Worm (Caenorhabditis elegans): ENCODE data around the gene cwp-4.

The cwp-4 gene

DNA sequence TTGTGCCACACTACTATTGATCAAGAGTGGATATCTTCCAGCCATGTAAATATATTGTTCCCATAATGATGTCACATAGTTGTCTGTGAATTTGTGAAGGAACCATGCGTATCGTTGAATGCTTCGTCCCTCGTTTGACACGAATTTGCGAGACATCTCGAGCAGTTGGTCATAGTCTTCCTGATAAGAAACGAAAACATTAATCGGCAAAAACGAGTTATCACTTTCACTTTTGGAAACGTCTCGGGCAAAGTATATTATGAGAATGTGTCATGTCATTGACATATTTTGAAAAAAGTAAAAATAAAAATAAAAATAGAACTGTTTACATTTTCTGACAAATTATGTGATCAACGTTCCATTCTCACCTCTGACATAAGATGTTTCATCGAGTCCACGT, 27.0 kb upstream of the cwp-4 start (continued):
- TF ChIP-seq Y48G9A.11 (GFP tag; IDR thresholded peaks at IDR 0.05) (no peak), mxl-2 (GFP tag; conservative IDR thresholded peaks at IDR 0.05) (no peak), attf-4 (tag; optimal IDR thresholded peaks at IDR 0.05) (no peak), mxl-3 (GFP tag; optimal IDR thresholded peaks at IDR 0.05) (peak; percentile 12), zfp-2 (tag; optimal IDR thresholded peaks at IDR 0.05) (no peak), nhr-42 (GFP tag; IDR thresholded peaks at IDR 0.05) (no peak), hlh-30 (tag; optimal IDR thresholded peaks at IDR 0.05; ENCODE audit: insufficient read depth) (peak; percentile 17), duxl-1 (tag; optimal IDR thresholded peaks at IDR 0.05; ENCODE audit: poor library complexity) (no peak), unc-130 (GFP tag; optimal IDR thresholded peaks at IDR 0.05) (no peak), F44E2.7 (GFP tag; IDR thresholded peaks at IDR 0.05) (no peak), zip-2 (tag; optimal IDR thresholded peaks at IDR 0.05) (no peak), vab-7 (GFP tag; IDR thresholded peaks at IDR 0.05) (no peak), dpl-1 (GFP tag; optimal IDR thresholded peaks at IDR 0.05) (no peak), pqm-1 (tag; optimal IDR thresholded peaks at IDR 0.05) (peak; percentile 10)

DNA sequence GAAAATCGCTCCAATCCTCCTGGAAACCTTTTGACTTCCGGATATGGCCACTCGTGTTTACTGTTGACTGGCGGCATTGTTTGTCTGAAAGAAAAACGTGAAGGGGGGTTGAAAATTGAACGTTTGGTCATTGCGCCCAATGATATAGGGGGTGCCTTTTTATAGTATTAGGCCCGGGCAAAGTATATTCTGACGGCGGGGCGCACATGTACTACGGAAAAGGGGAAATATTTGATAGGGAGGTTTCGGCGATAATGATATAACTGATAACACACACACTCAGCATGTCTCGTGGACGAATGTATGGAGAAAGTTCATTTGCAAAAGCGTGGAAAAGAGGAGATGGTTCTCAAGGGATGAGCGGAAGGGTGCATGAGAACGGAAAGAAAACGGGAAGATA, 25.8 kb upstream of the cwp-4 start, which contains the start of gene cpt-4:
TSS of gene cpt-4 (minus strand) at position 84 of the 400 bp plus-strand sequence.
- TF ChIP-seq nhr-237 (tag; optimal IDR thresholded peaks at IDR 0.05) (no peak), Y48G9A.11 (GFP tag; IDR thresholded peaks at IDR 0.05) (no peak), attf-4 (tag; optimal IDR thresholded peaks at IDR 0.05) (no peak), dmd-8 (GFP tag; IDR thresholded peaks at IDR 0.05) (no peak), ceh-82 (tag; optimal IDR thresholded peaks at IDR 0.05) (no peak), F49E8.2 (tag; optimal IDR thresholded peaks at IDR 0.05; ENCODE audit: borderline replicate concordance) (no peak), hmg-1.1 (GFP tag; IDR thresholded peaks at IDR 0.05) (no peak), ZK546.5 (tag; optimal IDR thresholded peaks at IDR 0.05) (no peak), nhr-11 (tag; optimal IDR thresholded peaks at IDR 0.05) (no peak), T26A8.4 (GFP tag; IDR thresholded peaks at IDR 0.05) (no peak), arid-1 (GFP tag; conservative IDR thresholded peaks at IDR 0.05) (no peak), tag-97 (GFP tag; IDR thresholded peaks at IDR 0.05) (no peak), unc-62 (GFP tag; optimal IDR thresholded peaks at IDR 0.05 in 1 of 2) (no peak), unc-62 (tag; optimal IDR thresholded peaks at IDR 0.05) (no peak), daf-16 (GFP tag; optimal IDR thresholded peaks at IDR 0.05) (no peak), daf-16 (tag; optimal IDR thresholded peaks at IDR 0.05) (peak; percentile 29), cey-2 (tag; optimal IDR thresholded peaks at IDR 0.05; ENCODE audit: borderline replicate concordance, insufficient read depth) (no peak), nhr-76 (tag; optimal IDR thresholded peaks at IDR 0.05) (no peak), hlh-30 (tag; optimal IDR thresholded peaks at IDR 0.05; ENCODE audit: insufficient read depth) (peak; percentile 29), mxl-2 (GFP tag; conservative IDR thresholded peaks at IDR 0.05) (no peak), egl-27 (tag; optimal IDR thresholded peaks at IDR 0.05) (no peak), pqm-1 (tag; optimal IDR thresholded peaks at IDR 0.05) (peak; percentile 83), lin-13 (GFP tag; optimal IDR thresholded peaks at IDR 0.05) (no peak), zag-1 (tag; optimal IDR thresholded peaks at IDR 0.05) (no peak), hlh-11 (tag; optimal IDR thresholded peaks at IDR 0.05) (peak; percentile 83), daf-8 (GFP tag; IDR thresholded peaks at IDR 0.05) (no peak), ceh-20 (GFP tag; IDR thresholded peaks at IDR 0.05) (no peak), jun-1 (tag; optimal IDR thresholded peaks at IDR 0.05) (no peak), spr-1 (tag; optimal IDR thresholded peaks at IDR 0.05) (no peak), rbr-2 (tag; optimal IDR thresholded peaks at IDR 0.05) (no peak), mxl-3 (GFP tag; optimal IDR thresholded peaks at IDR 0.05) (peak; percentile 90), lin-29 (GFP tag; IDR thresholded peaks at IDR 0.05) (no peak), madf-9 (GFP tag; conservative IDR thresholded peaks at IDR 0.05) (no peak), mes-2 (tag; optimal IDR thresholded peaks at IDR 0.05; ENCODE audit: poor library complexity, severe bottlenecking) (peak; percentile 22), nhr-42 (GFP tag; IDR thresholded peaks at IDR 0.05) (no peak), skn-1 (tag; optimal IDR thresholded peaks at IDR 0.05) (no peak), lin-1 (GFP tag; IDR thresholded peaks at IDR 0.05) (0 out of 2 replicates have a peak, but pooled peaks have one; percentile 55), nhr-28 (tag; optimal IDR thresholded peaks at IDR 0.05) (peak; percentile 85), daf-12 (tag; optimal IDR thresholded peaks at IDR 0.05) (no peak), lsy-2 (tag; optimal IDR thresholded peaks at IDR 0.05) (no peak), php-3 (GFP tag; IDR thresholded peaks at IDR 0.05) (peak; percentile 41; the same call in 1 of the 2 replicates), ctbp-1 (GFP tag; IDR thresholded peaks at IDR 0.05) (no peak), fkh-10 (GFP tag; optimal IDR thresholded peaks at IDR 0.05) (no peak)

All from whole organism, L4 larva.